Worm (Caenorhabditis elegans) whole organism, L1 larva: ENCODE data around the gene F44E5.2.

Experiments
- C16A3.4 ChIP-seq: fragments of 150-350 bp; optimal IDR thresholded peaks from 2 replicates; lab custom pipeline; 2014; ENCODE audit warnings: missing biosample characterization, missing genetic modification characterization
- C34B4.2 ChIP-seq: sonication (generic microtip); optimal IDR thresholded peaks from 2 replicates; lab custom pipeline; 2017; ENCODE audit warnings: mild to moderate bottlenecking, missing genetic modification characterization, missing compliant biosample characterization
- alr-1 ChIP-seq: fragments of 200-800 bp; sonication (Bioruptor generic); optimal IDR thresholded peaks from 2 replicates; lab custom pipeline; 2018; ENCODE audit warnings: borderline replicate concordance, mild to moderate bottlenecking, missing genetic modification characterization, missing compliant biosample characterization
- aly-2 ChIP-seq: fragments of 150-350 bp; optimal IDR thresholded peaks from 2 replicates; lab custom pipeline; 2014; ENCODE audit warnings: missing biosample characterization, missing genetic modification characterization
- ama-1 ChIP-seq: fragments of 150-350 bp; optimal IDR thresholded peaks from 2 replicates; lab custom pipeline; 2014
- ceh-82 ChIP-seq, 3 experiments: fragments of 150-350 bp in 1 of 3; sonication (generic microtip) in 2 of 3; optimal IDR thresholded peaks; 2 replicates each; lab custom pipeline; 2014 to 2017; ENCODE audit warnings: missing biosample characterization in 3 of 3, missing genetic modification characterization in 3 of 3
- ceh-90 ChIP-seq: sonication (generic microtip); optimal IDR thresholded peaks from 2 replicates; lab custom pipeline; 2016; ENCODE audit warnings: missing genetic modification characterization, missing compliant biosample characterization
- ces-1 ChIP-seq: fragments of 150-350 bp; optimal IDR thresholded peaks from 2 replicates; lab custom pipeline; 2014; ENCODE audit warnings: missing biosample characterization, missing genetic modification reagents, missing genetic modification characterization
- dpl-1 ChIP-seq, 3 experiments: fragments of 150-350 bp in 2 of 3; sonication (generic microtip) in 1 of 3; optimal IDR thresholded peaks; 2 replicates each; lab custom pipeline; 2014 to 2017; ENCODE audit warnings: missing biosample characterization in 3 of 3, missing genetic modification characterization in 3 of 3, missing genetic modification reagents in 3 of 3
- efl-1 ChIP-seq, 4 experiments: fragments of 150-350 bp; optimal IDR thresholded peaks in 3 of 4; peaks in 1 of 4; 1 replicate in 1 of 4; 2 replicates in 3 of 4; lab custom pipeline; 2014; ENCODE audit warnings: missing biosample characterization in 2 of 4, missing genetic modification characterization in 2 of 4, missing genetic modification reagents in 2 of 4
- efl-3 ChIP-seq: fragments of 200-800 bp; sonication (Bioruptor generic); optimal IDR thresholded peaks from 2 replicates; lab custom pipeline; 2018; ENCODE audit warnings: mild to moderate bottlenecking, missing genetic modification characterization, missing compliant biosample characterization
- egl-13 ChIP-seq: sonication (generic microtip); optimal IDR thresholded peaks from 2 replicates; lab custom pipeline; 2016; ENCODE audit warnings: missing genotype, missing genetic modification reagents, missing genetic modification characterization, missing compliant biosample characterization
- egl-27 ChIP-seq, 2 experiments: fragments of 150-350 bp in 1 of 2; sonication (generic microtip); optimal IDR thresholded peaks; 3 replicates each; lab custom pipeline; 2017 to 2018; ENCODE audit warnings: missing biosample characterization in 2 of 2, missing genetic modification characterization in 2 of 2, missing genetic modification reagents in 2 of 2
- elt-2 ChIP-seq: sonication (generic microtip); optimal IDR thresholded peaks from 2 replicates; lab custom pipeline; 2016; ENCODE audit warnings: missing genetic modification characterization, mild to moderate bottlenecking, inconsistent platforms, missing compliant biosample characterization, missing genetic modification reagents
- elt-3 ChIP-seq, 6 experiments: fragments of 150-350 bp in 1 of 6; sonication (generic microtip); optimal IDR thresholded peaks; 2 replicates each; lab custom pipeline; 2017 to 2018; ENCODE audit warnings: missing biosample characterization in 6 of 6, missing genetic modification characterization in 6 of 6, inconsistent platforms in 1 of 6
- ets-5 ChIP-seq: fragments of 200-800 bp; sonication (Bioruptor generic); IDR thresholded peaks from 2 replicates; pipeline ENCODE4 v1.3.6; 2022; ENCODE audit warnings: missing genetic modification characterization, missing compliant biosample characterization
- fkh-10 ChIP-seq: sonication (generic microtip); optimal IDR thresholded peaks from 2 replicates; lab custom pipeline; 2017; ENCODE audit warnings: missing biosample characterization, missing genetic modification reagents, missing genetic modification characterization
- fkh-8 ChIP-seq: sonication (generic microtip); optimal IDR thresholded peaks from 2 replicates; lab custom pipeline; 2016; ENCODE audit warnings: mild to moderate bottlenecking, missing genetic modification characterization, missing compliant biosample characterization
- fos-1 ChIP-seq: fragments of 150-350 bp; optimal IDR thresholded peaks from 2 replicates; lab custom pipeline; 2014; ENCODE audit warnings: missing biosample characterization, missing genetic modification characterization
- grh-1 ChIP-seq: fragments of 200-800 bp; sonication (Bioruptor generic); IDR thresholded peaks from 2 replicates; pipeline ENCODE4 v1.3.6; 2022; ENCODE audit warnings: missing genetic modification reagents, missing genetic modification characterization, missing compliant biosample characterization
- hlh-4 ChIP-seq: sonication (generic microtip); optimal IDR thresholded peaks from 2 replicates; lab custom pipeline; 2016; ENCODE audit warnings: mild to moderate bottlenecking, missing genetic modification characterization, missing compliant biosample characterization
- isw-1 ChIP-seq: fragments of 200-800 bp; sonication (Bioruptor generic); IDR thresholded peaks from 2 replicates; pipeline ENCODE4 v1.3.6; 2022; ENCODE audit warnings: missing genetic modification characterization, missing compliant biosample characterization
- lin-13 ChIP-seq: fragments of 150-350 bp; optimal IDR thresholded peaks from 2 replicates; lab custom pipeline; 2014; ENCODE audit warnings: missing biosample characterization, missing genetic modification reagents, missing genetic modification characterization
- lin-14 ChIP-seq: fragments of 200-800 bp; sonication (Bioruptor generic); optimal IDR thresholded peaks from 2 replicates; lab custom pipeline; 2018; ENCODE audit warnings: mild to moderate bottlenecking, missing genetic modification characterization, moderate library complexity, missing compliant biosample characterization
- lin-15B ChIP-seq: fragments of 150-350 bp; sonication (generic microtip); optimal IDR thresholded peaks from 3 replicates; lab custom pipeline; 2014; ENCODE audit warnings: missing biosample characterization, missing genetic modification characterization
- lin-35 ChIP-seq, 2 experiments: fragments of 150-350 bp; optimal IDR thresholded peaks; 2 replicates each; lab custom pipeline; 2014; ENCODE audit warnings: missing biosample characterization in 2 of 2, missing genetic modification characterization in 2 of 2, missing genetic modification reagents in 2 of 2
- lin-39 ChIP-seq: fragments of 150-350 bp; optimal IDR thresholded peaks from 2 replicates; lab custom pipeline; 2014; ENCODE audit warnings: missing biosample characterization, missing genetic modification reagents, missing genetic modification characterization
- lir-3 ChIP-seq: sonication (generic microtip); optimal IDR thresholded peaks from 2 replicates; lab custom pipeline; 2016; ENCODE audit warnings: mild to moderate bottlenecking, missing genetic modification characterization, moderate library complexity, missing compliant biosample characterization; ENCODE audit not compliant: poor library complexity
- mab-9 ChIP-seq: fragments of 200-800 bp; sonication (Bioruptor generic); IDR thresholded peaks from 2 replicates; pipeline ENCODE4 v1.3.6; 2022; ENCODE audit warnings: missing genetic modification reagents, missing genetic modification characterization, missing compliant biosample characterization
- mep-1 ChIP-seq: fragments of 150-350 bp; optimal IDR thresholded peaks from 2 replicates; lab custom pipeline; 2014; ENCODE audit warnings: missing biosample characterization, missing genetic modification characterization
- nhr-12 ChIP-seq: sonication (generic microtip); optimal IDR thresholded peaks from 2 replicates; lab custom pipeline; 2017; ENCODE audit warnings: missing biosample characterization, missing genetic modification characterization
- nhr-19 ChIP-seq: fragments of 200-800 bp; sonication (Bioruptor generic); conservative IDR thresholded peaks from 2 replicates; pipeline ENCODE4 v1.3.6; 2022; ENCODE audit warnings: missing genetic modification characterization, missing compliant biosample characterization
- nhr-28 ChIP-seq: fragments of 150-350 bp; optimal IDR thresholded peaks from 2 replicates; lab custom pipeline; 2014; ENCODE audit warnings: missing biosample characterization, missing genetic modification characterization
- nhr-47 ChIP-seq: sonication (generic microtip); optimal IDR thresholded peaks from 2 replicates; lab custom pipeline; 2016; ENCODE audit warnings: mild to moderate bottlenecking, missing genetic modification characterization, moderate library complexity, missing compliant biosample characterization
- nhr-71 ChIP-seq: sonication (generic microtip); optimal IDR thresholded peaks from 2 replicates; lab custom pipeline; 2016; ENCODE audit warnings: mild to moderate bottlenecking, missing genetic modification characterization, moderate library complexity, missing compliant biosample characterization
- nhr-84 ChIP-seq: sonication (generic microtip); optimal IDR thresholded peaks from 2 replicates; lab custom pipeline; 2017; ENCODE audit warnings: missing biosample characterization, missing genetic modification characterization
- nhr-85 ChIP-seq: sonication (generic microtip); peaks from one replicate; lab custom pipeline; 2016; ENCODE audit warnings: missing genetic modification characterization, inconsistent platforms, missing compliant biosample characterization
- nhr-90 ChIP-seq: sonication (generic microtip); optimal IDR thresholded peaks from 2 replicates; lab custom pipeline; 2016; ENCODE audit warnings: mild to moderate bottlenecking, missing genetic modification characterization, missing compliant biosample characterization; ENCODE audit not compliant: poor library complexity
- pag-3 ChIP-seq: sonication (generic microtip); optimal IDR thresholded peaks from 2 replicates; lab custom pipeline; 2017; ENCODE audit warnings: missing genetic modification characterization, mild to moderate bottlenecking, missing compliant biosample characterization, antibody characterized with exemption, borderline replicate concordance; ENCODE audit not compliant: insufficient read depth
- pax-3 ChIP-seq: fragments of 200-800 bp; sonication (Bioruptor generic); optimal IDR thresholded peaks from 2 replicates; lab custom pipeline; 2018; ENCODE audit warnings: mild to moderate bottlenecking, missing genetic modification characterization, moderate library complexity, missing compliant biosample characterization
- skn-1 ChIP-seq: fragments of 150-350 bp; optimal IDR thresholded peaks from 2 replicates; lab custom pipeline; 2014; ENCODE audit warnings: missing biosample characterization, missing genetic modification characterization
- sptf-1 ChIP-seq: fragments of 150-350 bp; optimal IDR thresholded peaks from 2 replicates; lab custom pipeline; 2014; ENCODE audit warnings: missing biosample characterization, missing genetic modification characterization
- sup-37 ChIP-seq: fragments of 200-800 bp; sonication (Bioruptor generic); optimal IDR thresholded peaks from 2 replicates; lab custom pipeline; 2018; ENCODE audit warnings: mild to moderate bottlenecking, missing genetic modification characterization, missing compliant biosample characterization
- tbx-2 ChIP-seq: sonication (generic microtip); optimal IDR thresholded peaks from 2 replicates; lab custom pipeline; 2016; ENCODE audit warnings: missing genetic modification characterization, missing compliant biosample characterization
- zip-4 ChIP-seq: fragments of 200-800 bp; sonication (Bioruptor generic); optimal IDR thresholded peaks from 2 replicates; lab custom pipeline; 2018; ENCODE audit warnings: mild to moderate bottlenecking, missing genetic modification characterization, moderate library complexity, missing compliant biosample characterization
- ztf-11 ChIP-seq, 2 experiments: sonication (generic microtip); optimal IDR thresholded peaks; 2 replicates each; lab custom pipeline; 2016 to 2017; ENCODE audit warnings: missing genetic modification characterization in 2 of 2, missing biosample characterization in 1 of 2, missing compliant biosample characterization in 1 of 2

The F44E5.2 gene

DNA sequence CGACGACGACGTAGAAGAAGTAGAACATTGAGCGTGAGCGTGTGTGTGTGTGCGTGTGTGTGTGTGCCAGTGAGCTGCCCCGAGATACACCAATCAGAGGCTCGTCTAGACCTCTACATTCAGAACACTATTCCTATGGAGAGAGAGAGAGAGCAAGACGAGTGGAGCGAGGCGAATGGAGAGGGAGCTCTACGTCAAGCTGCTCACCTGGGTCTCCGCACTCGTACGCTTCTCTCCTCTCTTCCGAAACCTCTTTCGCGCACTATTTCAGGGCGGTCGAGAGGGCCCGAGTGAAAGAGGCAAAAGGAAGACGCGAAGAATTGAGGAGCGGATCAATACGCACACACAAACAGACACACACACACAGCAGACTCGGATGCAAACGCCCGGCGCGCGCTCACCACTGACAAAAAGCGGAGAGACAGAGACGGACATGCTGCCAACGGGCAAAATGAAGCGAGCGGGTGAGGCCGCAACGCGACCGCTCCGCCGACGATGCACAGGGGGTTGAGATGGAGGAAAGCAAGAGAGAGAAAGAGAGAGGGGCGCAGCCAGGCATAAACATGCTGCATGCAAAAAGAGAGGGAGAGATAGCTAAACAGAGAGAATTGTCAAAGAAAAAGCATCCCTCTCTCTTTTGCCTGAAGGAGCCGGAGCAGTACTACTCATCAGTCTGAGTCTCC, 16.9 kb upstream of the F44E5.2 start (continued):
- TF ChIP-seq nhr-90 (tag; lab: Kevin White, UChicago) = peak; percentile 56
- TF ChIP-seq lin-35 (GFP tag; optimal IDR thresholded peaks at IDR 0.05; lab: Kevin White, UChicago) = peak; percentile 54 to 59
- no peak for TF ChIP-seq nhr-28 (tag; lab: Kevin White, UChicago)
- peak; percentile 47; the same call in 1 of the 2 replicates for TF ChIP-seq mab-9
- peak; percentile 37 for TF ChIP-seq aly-2 (tag; lab: Kevin White, UChicago)
- peak; percentile 82 for TF ChIP-seq nhr-85
- no peak for TF ChIP-seq hlh-4 (tag; lab: Kevin White, UChicago)
- TF ChIP-seq C34B4.2 (tag; lab: Kevin White, UChicago) = no peak
- no peak for TF ChIP-seq pag-3 (tag; lab: Kevin White, UChicago)
- no peak for TF ChIP-seq nhr-12
- peak; percentile 78 for TF ChIP-seq egl-13 (tag; lab: Kevin White, UChicago)
- TF ChIP-seq ceh-90 = no peak
- no peak for TF ChIP-seq nhr-84 (tag; lab: Kevin White, UChicago)
- peak in 1 of 6 experiments; percentile 13 for TF ChIP-seq elt-3 (tag; optimal IDR thresholded peaks at IDR 0.05; lab: Kevin White, UChicago)
- TF ChIP-seq tbx-2 = peak; percentile 86
- peak; percentile 33 for TF ChIP-seq fos-1 (tag; lab: Kevin White, UChicago)
- TF ChIP-seq fkh-8 (tag; lab: Kevin White, UChicago) = peak; percentile 91
- no peak for TF ChIP-seq zip-4 (GFP tag; lab: Kevin White, UChicago)
- TF ChIP-seq lin-14 (GFP tag; lab: Kevin White, UChicago) = peak; percentile 95
- no peak for TF ChIP-seq sup-37 (GFP tag; lab: Kevin White, UChicago)
- no peak for TF ChIP-seq ets-5 (GFP tag; lab: Robert Waterston, UW)
- no peak for TF ChIP-seq grh-1
- peak; percentile 59 for TF ChIP-seq pax-3 (tag; lab: Kevin White, UChicago)
- peak; percentile 8 for TF ChIP-seq lin-39 (tag; lab: Kevin White, UChicago)
- peak; percentile 67; the same call in 1 of the 2 replicates for TF ChIP-seq nhr-19 (GFP tag; lab: Robert Waterston, UW)
- no peak for TF ChIP-seq efl-3 (GFP tag; lab: Kevin White, UChicago)
- peak; percentile 39 for TF ChIP-seq ama-1 (lab: Kevin White, UChicago)
- TF ChIP-seq lin-15B (tag; lab: Kevin White, UChicago) = peak; percentile 38
- TF ChIP-seq alr-1 (tag; lab: Kevin White, UChicago) = no peak
- TF ChIP-seq elt-2 (tag; lab: Kevin White, UChicago) = peak; percentile 53
- peak; percentile 96 for TF ChIP-seq nhr-71 (tag; lab: Kevin White, UChicago)
- peak; percentile 59 for TF ChIP-seq lin-13 (GFP tag; lab: Kevin White, UChicago)
- no peak for TF ChIP-seq ces-1 (GFP tag; lab: Kevin White, UChicago)
- peak; percentile 75 for TF ChIP-seq C16A3.4
- TF ChIP-seq sptf-1 (tag; lab: Kevin White, UChicago) = no peak
- peak; percentile 64 to 80 for TF ChIP-seq efl-1 (optimal IDR thresholded peaks at IDR 0.05; lab: Kevin White, UChicago)
- peak; percentile 8 to 94 for TF ChIP-seq efl-1 (GFP tag; optimal IDR thresholded peaks at IDR 0.05 in 1 of 2; lab: Kevin White, UChicago)
- peak; percentile 31 for TF ChIP-seq mep-1 (tag; lab: Kevin White, UChicago)
- TF ChIP-seq, all 84 proteins: peak for 54

DNA sequence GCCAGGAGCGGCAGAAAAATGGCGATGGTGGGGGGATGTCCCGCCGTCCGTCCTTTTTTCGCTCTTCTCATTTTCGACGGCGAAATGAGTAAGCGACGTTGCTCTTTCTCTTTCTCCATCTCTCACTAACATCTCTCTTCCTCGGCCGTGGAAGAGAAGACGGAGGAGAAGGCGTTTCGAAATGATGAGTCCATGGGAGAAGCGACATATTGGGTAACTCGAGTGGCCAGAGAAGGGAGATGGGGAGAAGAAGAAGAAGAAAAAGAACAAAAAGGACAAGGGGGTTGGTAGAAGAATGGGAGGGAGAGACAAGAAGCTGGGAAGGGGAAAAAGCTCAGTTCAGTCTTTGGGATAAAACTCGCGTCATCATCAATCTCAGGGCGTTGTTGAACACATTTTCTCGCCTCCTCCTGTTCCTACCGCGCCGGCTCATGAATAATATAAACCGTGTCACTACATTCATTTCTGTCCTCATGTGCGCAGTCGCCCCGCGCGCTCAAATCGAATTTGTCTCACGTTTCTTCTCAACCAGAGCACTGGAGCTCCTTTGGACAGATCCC, 14.9 kb upstream of the F44E5.2 start:
- TF ChIP-seq lin-39 (tag; lab: Kevin White, UChicago) (no peak), ces-1 (GFP tag; lab: Kevin White, UChicago) (no peak), fkh-10 (GFP tag; lab: Kevin White, UChicago) (peak; percentile 65), isw-1 (GFP tag; lab: Robert Waterston, UW) (peak; percentile 3; the same call in 1 of the 2 replicates), ceh-82 (tag; optimal IDR thresholded peaks at IDR 0.05; lab: Kevin White, UChicago) (peak; percentile 8 to 70 (median 33)), nhr-47 (tag; lab: Kevin White, UChicago) (peak; percentile 21), skn-1 (tag; lab: Kevin White, UChicago) (peak; percentile 31), fkh-8 (tag; lab: Kevin White, UChicago) (peak; percentile 0), elt-3 (tag; optimal IDR thresholded peaks at IDR 0.05; lab: Kevin White, UChicago) (no peak), ama-1 (lab: Kevin White, UChicago) (no peak), alr-1 (tag; lab: Kevin White, UChicago) (no peak), efl-1 (optimal IDR thresholded peaks at IDR 0.05; lab: Kevin White, UChicago) (peak in 1 of 2 experiments; percentile 0), efl-1 (GFP tag; optimal IDR thresholded peaks at IDR 0.05 in 1 of 2; lab: Kevin White, UChicago) (peak in 1 of 2 experiments; percentile 51), ceh-90 (no peak), dpl-1 (GFP tag; optimal IDR thresholded peaks at IDR 0.05; lab: Kevin White, UChicago) (no peak), ztf-11 (tag; optimal IDR thresholded peaks at IDR 0.05; lab: Kevin White, UChicago) (peak in 1 of 2 experiments; percentile 1), tbx-2 (peak; percentile 36), lin-14 (GFP tag; lab: Kevin White, UChicago) (peak; percentile 80), mep-1 (tag; lab: Kevin White, UChicago) (peak; percentile 7), egl-27 (tag; optimal IDR thresholded peaks at IDR 0.05; lab: Kevin White, UChicago) (no peak), lir-3 (tag; lab: Kevin White, UChicago) (no peak)
